Worm (Caenorhabditis elegans) whole organism, young adult: ENCODE data around the gene F32D8.1.

ENCODE experiments used
- B0019.2 ChIP-seq: fragments of 200-800 bp; sonication (Bioruptor generic); conservative IDR thresholded peaks from 2 replicates; pipeline ENCODE4 v1.3.6; 2022; ENCODE audit warnings: missing genetic modification reagents, missing genetic modification characterization, missing compliant biosample characterization
- C06A6.2 ChIP-seq: fragments of 200-800 bp; sonication (Bioruptor generic); conservative IDR thresholded peaks from 2 replicates; pipeline ENCODE4 v1.3.6; 2022; ENCODE audit warnings: missing genetic modification characterization, missing compliant biosample characterization
- F10E7.11 ChIP-seq: sonication (generic microtip); optimal IDR thresholded peaks from 2 replicates; lab custom pipeline; 2017; ENCODE audit warnings: mild to moderate bottlenecking, missing genetic modification characterization, moderate library complexity, missing compliant biosample characterization
- F37B4.10 ChIP-seq: fragments of 200-800 bp; sonication (Bioruptor generic); IDR thresholded peaks from 2 replicates; pipeline ENCODE4 v1.3.6; 2022; ENCODE audit warnings: missing genetic modification characterization, missing compliant biosample characterization
- F49E8.2 ChIP-seq: sonication (generic microtip); optimal IDR thresholded peaks from 3 replicates; lab custom pipeline; 2017; ENCODE audit warnings: missing genetic modification characterization, mild to moderate bottlenecking, missing compliant biosample characterization, antibody characterized with exemption, moderate library complexity; ENCODE audit not compliant: insufficient read depth
- F57C9.4 ChIP-seq: sonication (generic microtip); optimal IDR thresholded peaks from 2 replicates; lab custom pipeline; 2017; ENCODE audit warnings: mild to moderate bottlenecking, missing genetic modification characterization, missing compliant biosample characterization
- K12H6.12 ChIP-seq: fragments of 200-800 bp; sonication (Bioruptor generic); optimal IDR thresholded peaks from 2 replicates; lab custom pipeline; 2018; ENCODE audit warnings: mild to moderate bottlenecking, missing genetic modification characterization, missing compliant biosample characterization
- Y53F4B.3 ChIP-seq: fragments of 200-800 bp; sonication (Bioruptor generic); IDR thresholded peaks from 2 replicates; pipeline ENCODE4 v1.3.6; 2022; ENCODE audit warnings: missing genetic modification reagents, missing genetic modification characterization, missing compliant biosample characterization
- ccch-3 ChIP-seq: fragments of 200-800 bp; sonication (Bioruptor generic); optimal IDR thresholded peaks from 2 replicates; lab custom pipeline; 2018; ENCODE audit warnings: mild to moderate bottlenecking, missing genetic modification characterization, missing compliant biosample characterization
- cebp-2 ChIP-seq: fragments of 200-800 bp; sonication (Bioruptor generic); IDR thresholded peaks from 2 replicates; pipeline ENCODE4 v1.3.6; 2022; ENCODE audit warnings: missing genetic modification characterization, missing compliant biosample characterization
- ceh-27 ChIP-seq: fragments of 200-800 bp; sonication (Bioruptor generic); optimal IDR thresholded peaks from 2 replicates; lab custom pipeline; 2018; ENCODE audit warnings: mild to moderate bottlenecking, missing genetic modification characterization, moderate library complexity, missing compliant biosample characterization
- ceh-79 ChIP-seq: sonication (generic microtip); optimal IDR thresholded peaks from 2 replicates; lab custom pipeline; 2017; ENCODE audit warnings: mild to moderate bottlenecking, missing genetic modification characterization, missing compliant biosample characterization
- ceh-91 ChIP-seq: fragments of 200-800 bp; sonication (Bioruptor generic); IDR thresholded peaks from 2 replicates; pipeline ENCODE4 v1.3.6; 2022; ENCODE audit warnings: missing genetic modification reagents, missing genetic modification characterization, missing compliant biosample characterization
- egl-18 ChIP-seq: fragments of 200-800 bp; sonication (Bioruptor generic); IDR thresholded peaks from 2 replicates; pipeline ENCODE4 v1.3.6; 2022; ENCODE audit warnings: missing genetic modification reagents, missing genetic modification characterization, missing compliant biosample characterization
- ets-4 ChIP-seq: fragments of 200-800 bp; sonication (Bioruptor generic); optimal IDR thresholded peaks from 2 replicates; lab custom pipeline; 2018; ENCODE audit warnings: mild to moderate bottlenecking, missing genetic modification characterization, missing compliant biosample characterization
- gei-17 ChIP-seq: fragments of 200-800 bp; sonication (Bioruptor generic); optimal IDR thresholded peaks from 2 replicates; lab custom pipeline; 2018; ENCODE audit warnings: mild to moderate bottlenecking, missing genetic modification characterization, missing compliant biosample characterization
- hlh-26 ChIP-seq: fragments of 200-800 bp; sonication (Bioruptor generic); conservative IDR thresholded peaks from 2 replicates; pipeline ENCODE4 v1.3.6; 2022; ENCODE audit warnings: missing genetic modification reagents, missing genetic modification characterization, missing compliant biosample characterization
- lag-1 ChIP-seq: fragments of 200-800 bp; sonication (Bioruptor generic); IDR thresholded peaks from 2 replicates; pipeline ENCODE4 v1.3.6; 2022; ENCODE audit warnings: missing genetic modification reagents, missing genetic modification characterization, missing compliant biosample characterization
- let-526 ChIP-seq: fragments of 200-800 bp; sonication (Bioruptor generic); IDR thresholded peaks from 2 replicates; pipeline ENCODE4 v1.3.6; 2022; ENCODE audit warnings: missing genetic modification reagents, missing genetic modification characterization, missing compliant biosample characterization
- lin-26 ChIP-seq: fragments of 200-800 bp; sonication (Bioruptor generic); IDR thresholded peaks from 2 replicates; pipeline ENCODE4 v1.3.6; 2022; ENCODE audit warnings: missing genetic modification reagents, missing genetic modification characterization, missing compliant biosample characterization
- lin-54 ChIP-seq: fragments of 200-800 bp; sonication (Bioruptor generic); optimal IDR thresholded peaks from 2 replicates; lab custom pipeline; 2018; ENCODE audit warnings: mild to moderate bottlenecking, missing genetic modification characterization, missing compliant biosample characterization
- lir-1 ChIP-seq: fragments of 200-800 bp; sonication (Bioruptor generic); conservative IDR thresholded peaks from 2 replicates; pipeline ENCODE4 v1.3.6; 2022; ENCODE audit warnings: missing genetic modification reagents, missing genetic modification characterization, missing compliant biosample characterization
- madf-3 ChIP-seq: fragments of 200-800 bp; sonication (Bioruptor generic); IDR thresholded peaks from 2 replicates; pipeline ENCODE4 v1.3.6; 2022; ENCODE audit warnings: missing genetic modification reagents, missing genetic modification characterization, missing compliant biosample characterization
- mel-28 ChIP-seq: sonication (generic microtip); optimal IDR thresholded peaks from 2 replicates; lab custom pipeline; 2016; ENCODE audit warnings: borderline replicate concordance, mild to moderate bottlenecking, missing genetic modification characterization, missing compliant biosample characterization
- mxl-1 ChIP-seq: sonication (generic microtip); optimal IDR thresholded peaks from 2 replicates; lab custom pipeline; 2016; ENCODE audit warnings: missing genetic modification characterization, missing compliant biosample characterization
- nfya-1 ChIP-seq: sonication (generic microtip); optimal IDR thresholded peaks from 2 replicates; lab custom pipeline; 2017; ENCODE audit warnings: antibody characterized with exemption, missing compliant biosample characterization, missing genetic modification characterization, borderline replicate concordance; ENCODE audit not compliant: insufficient read depth
- nfya-2 ChIP-seq: fragments of 200-800 bp; sonication (Bioruptor generic); IDR thresholded peaks from 2 replicates; pipeline ENCODE4 v1.3.6; 2022; ENCODE audit warnings: missing genetic modification reagents, missing genetic modification characterization, missing compliant biosample characterization
- nhr-179 ChIP-seq: sonication (generic microtip); optimal IDR thresholded peaks from 2 replicates; lab custom pipeline; 2016; ENCODE audit warnings: mild to moderate bottlenecking, missing genetic modification characterization, missing compliant biosample characterization
- nhr-27 ChIP-seq: fragments of 200-800 bp; sonication (Bioruptor generic); optimal IDR thresholded peaks from 2 replicates; lab custom pipeline; 2018; ENCODE audit warnings: mild to moderate bottlenecking, missing genetic modification characterization, moderate library complexity, missing compliant biosample characterization
- pbrm-1 ChIP-seq: fragments of 200-800 bp; sonication (Bioruptor generic); IDR thresholded peaks from 2 replicates; pipeline ENCODE4 v1.3.6; 2022; ENCODE audit warnings: missing genetic modification reagents, missing genetic modification characterization, missing compliant biosample characterization
- pha-4 ChIP-seq: fragments of 150-350 bp; sonication (generic microtip); optimal IDR thresholded peaks from 2 replicates; lab custom pipeline; 2014; ENCODE audit warnings: missing biosample characterization, missing genetic modification reagents, missing genetic modification characterization
- rcor-1 ChIP-seq: fragments of 200-800 bp; sonication (Bioruptor generic); IDR thresholded peaks from 2 replicates; pipeline ENCODE4 v1.3.6; 2022; ENCODE audit warnings: missing genetic modification reagents, missing genetic modification characterization, missing compliant biosample characterization
- rpc-1 ChIP-seq, 2 experiments: fragments of 150-350 bp in 1 of 2; sonication (generic microtip) in 1 of 2; optimal IDR thresholded peaks; 2 replicates each; lab custom pipeline; 2014 to 2018; ENCODE audit warnings: missing biosample characterization in 1 of 2, missing genetic modification characterization in 1 of 2, missing genetic modification reagents in 1 of 2, missing genotype in 1 of 2
- sea-2 ChIP-seq: fragments of 200-800 bp; sonication (Bioruptor generic); IDR thresholded peaks from 2 replicates; pipeline ENCODE4 v1.3.6; 2022; ENCODE audit warnings: missing genetic modification characterization, missing compliant biosample characterization
- snpc-4 ChIP-seq, 5 experiments: fragments of 150-350 bp in 1 of 5; sonication (generic microtip) in 4 of 5; optimal IDR thresholded peaks; 2 replicates each; lab custom pipeline; 2014 to 2018; ENCODE audit warnings: missing genetic modification characterization in 5 of 5, missing biosample characterization in 3 of 5, antibody characterized with exemption in 2 of 5, mild to moderate bottlenecking in 2 of 5, missing compliant biosample characterization in 2 of 5, missing genotype in 2 of 5, moderate library complexity in 2 of 5, missing genetic modification reagents in 1 of 5
- sptf-2 ChIP-seq: fragments of 200-800 bp; sonication (Bioruptor generic); optimal IDR thresholded peaks from 2 replicates; lab custom pipeline; 2018; ENCODE audit warnings: mild to moderate bottlenecking, missing genetic modification characterization, missing compliant biosample characterization
- tbp1 ChIP-seq: fragments of 200-800 bp; sonication (Bioruptor generic); optimal IDR thresholded peaks from 2 replicates; lab custom pipeline; 2018; ENCODE audit warnings: mild to moderate bottlenecking, missing genetic modification characterization, missing compliant biosample characterization
- tbx-9 ChIP-seq: sonication (generic microtip); optimal IDR thresholded peaks from 2 replicates; lab custom pipeline; 2016; ENCODE audit warnings: borderline replicate concordance, missing genetic modification characterization, inconsistent platforms, missing compliant biosample characterization
- tlf-1 ChIP-seq: fragments of 200-800 bp; sonication (Bioruptor generic); optimal IDR thresholded peaks from 2 replicates; lab custom pipeline; 2018; ENCODE audit warnings: mild to moderate bottlenecking, missing genetic modification characterization, missing compliant biosample characterization
- unc-130 ChIP-seq: sonication (generic microtip); optimal IDR thresholded peaks from 2 replicates; lab custom pipeline; 2016; ENCODE audit warnings: missing genetic modification reagents, missing genetic modification characterization, missing compliant biosample characterization
- unc-62 ChIP-seq: fragments of 150-350 bp; optimal IDR thresholded peaks from 2 replicates; lab custom pipeline; 2014; ENCODE audit warnings: missing biosample characterization, missing genetic modification reagents, missing genetic modification characterization
- ztf-22 ChIP-seq: fragments of 200-800 bp; sonication (Bioruptor generic); optimal IDR thresholded peaks from 2 replicates; lab custom pipeline; 2018; ENCODE audit warnings: mild to moderate bottlenecking, missing genetic modification characterization, moderate library complexity, missing compliant biosample characterization

Gene F32D8.1

DNA sequence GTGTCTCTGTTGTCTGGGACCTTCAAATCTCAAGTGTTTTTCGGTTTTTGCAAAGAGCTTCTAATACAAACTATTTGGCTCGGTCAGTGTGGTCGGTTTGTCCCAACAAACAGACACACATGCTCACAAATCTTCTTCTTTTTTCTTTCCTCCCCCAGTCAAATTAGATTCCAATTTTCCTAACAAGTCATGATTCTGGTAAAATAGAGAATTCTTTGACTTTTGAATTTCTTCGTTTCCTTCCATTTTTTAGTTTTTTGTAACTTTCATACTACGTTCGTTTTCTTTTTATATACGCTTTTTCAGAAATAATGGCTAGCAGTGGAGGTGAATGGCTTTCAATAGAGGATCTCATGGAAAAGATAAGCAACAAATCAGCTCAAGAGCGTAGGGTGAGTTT is 23.1 kb downstream of the F32D8.1 start, which contains the start of gene F32D8.15:
F32D8.15 (plus strand) TSS at position 301 of the 400 bp plus-strand sequence.
- no peak for TF ChIP-seq unc-62 (GFP tag; lab: Kevin White, UChicago)
- TF ChIP-seq let-526 (GFP tag; lab: Robert Waterston, UW) = no peak
- TF ChIP-seq K12H6.12 (tag; lab: Kevin White, UChicago) = no peak
- TF ChIP-seq madf-3 (GFP tag; lab: Robert Waterston, UW) = no peak
- no peak for TF ChIP-seq Y53F4B.3
- TF ChIP-seq pha-4 = no peak
- no peak for TF ChIP-seq B0019.2 (GFP tag; lab: Robert Waterston, UW)
- no peak for TF ChIP-seq rpc-1 (optimal IDR thresholded peaks at IDR 0.05; lab: Kevin White, UChicago)
- TF ChIP-seq rpc-1 (tag; optimal IDR thresholded peaks at IDR 0.05; lab: Kevin White, UChicago) = no peak
- TF ChIP-seq unc-130 (GFP tag; lab: Kevin White, UChicago) = no peak
- no peak for TF ChIP-seq ztf-22 (GFP tag; lab: Kevin White, UChicago)
- no peak for TF ChIP-seq ceh-79 (tag; lab: Kevin White, UChicago)
- TF ChIP-seq F10E7.11 (tag; lab: Kevin White, UChicago) = no peak
- TF ChIP-seq hlh-26 (GFP tag; lab: Robert Waterston, UW) = no peak
- no peak for TF ChIP-seq nhr-179 (tag; lab: Kevin White, UChicago)
- TF ChIP-seq mxl-1 (tag; lab: Kevin White, UChicago) = no peak
- TF ChIP-seq F49E8.2 = no peak
- no peak for TF ChIP-seq nfya-1 (tag; lab: Kevin White, UChicago)
- no peak for TF ChIP-seq ceh-91 (GFP tag; lab: Robert Waterston, UW)

DNA sequence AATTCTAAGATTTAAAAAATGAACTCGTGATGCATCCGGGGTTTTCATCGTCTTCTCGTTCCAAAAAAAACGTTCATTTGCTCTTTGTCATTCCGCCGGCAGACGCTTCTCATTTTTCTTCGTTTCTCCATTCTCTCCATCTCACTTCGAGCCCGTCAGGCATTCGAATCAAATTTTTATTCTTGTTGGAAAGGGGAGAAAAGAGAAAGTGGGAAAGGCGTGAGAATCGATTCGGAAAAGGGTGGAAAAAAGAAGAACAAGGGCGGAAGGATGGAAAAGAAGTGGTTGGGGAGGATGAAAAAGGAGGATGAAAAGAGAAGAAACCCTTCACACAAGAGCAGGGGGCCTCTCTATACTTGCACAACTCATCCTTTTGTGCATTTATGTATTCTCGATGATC is 24.2 kb downstream of the F32D8.1 start:
- TF ChIP-seq sptf-2 (no peak), rcor-1 (no peak), ceh-27 (GFP tag; lab: Kevin White, UChicago) (no peak), lag-1 (no peak), lir-1 (GFP tag; lab: Robert Waterston, UW) (no peak), nhr-27 (tag; lab: Kevin White, UChicago) (no peak), tbx-9 (tag; lab: Kevin White, UChicago) (no peak), tbp1 (GFP tag; lab: Kevin White, UChicago) (no peak), mel-28 (tag; lab: Kevin White, UChicago) (no peak), F57C9.4 (no peak), F37B4.10 (GFP tag; lab: Robert Waterston, UW) (no peak), tlf-1 (GFP tag; lab: Kevin White, UChicago) (no peak), snpc-4 (GFP tag; optimal IDR thresholded peaks at IDR 0.05; lab: Kevin White, UChicago) (no peak), snpc-4 (tag; optimal IDR thresholded peaks at IDR 0.05; lab: Kevin White, UChicago) (no peak), egl-18 (no peak), cebp-2 (no peak), C06A6.2 (GFP tag; lab: Robert Waterston, UW) (no peak), ceh-79 (tag; lab: Kevin White, UChicago) (no peak), ccch-3 (no peak), nfya-2 (no peak)

DNA sequence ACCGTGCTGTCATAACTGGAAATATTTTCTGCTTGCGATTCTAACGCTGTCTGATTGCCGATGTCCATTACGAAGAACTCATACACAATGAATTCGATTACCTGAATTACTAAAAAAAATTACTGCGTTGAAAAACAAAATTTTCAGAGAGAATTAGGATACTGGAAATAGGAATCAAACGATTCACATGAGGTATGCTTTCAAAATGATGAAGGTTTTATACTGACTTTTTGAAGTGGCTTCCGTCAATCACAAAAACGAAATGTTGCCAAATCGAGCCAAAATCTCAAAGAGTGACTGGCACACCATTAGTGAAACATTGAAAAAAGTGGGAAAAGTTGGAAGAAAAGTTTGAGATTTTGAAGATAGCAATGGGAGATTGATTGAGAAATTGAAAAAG is 28.4 kb downstream of the F32D8.1 start, which contains the start of gene zzz-1:
zzz-1 (minus strand) TSS at position 101 of the 400 bp plus-strand sequence.
- no peak for TF ChIP-seq sea-2 (GFP tag; lab: Robert Waterston, UW)
- TF ChIP-seq C06A6.2 (GFP tag; lab: Robert Waterston, UW) = no peak
- no peak for TF ChIP-seq madf-3 (GFP tag; lab: Robert Waterston, UW)
- TF ChIP-seq lin-54 = no peak
- no peak for TF ChIP-seq let-526 (GFP tag; lab: Robert Waterston, UW)
- TF ChIP-seq pbrm-1 (GFP tag; lab: Robert Waterston, UW) = no peak
- no peak for TF ChIP-seq K12H6.12 (tag; lab: Kevin White, UChicago)
- no peak for TF ChIP-seq ets-4
- no peak for TF ChIP-seq gei-17 (GFP tag; lab: Kevin White, UChicago)
- TF ChIP-seq lin-26 = no peak
